Fruit fly (Drosophila melanogaster) whole organism, embryonic: ENCODE data around the gene Pat1.

ENCODE experiments used
- C15 ChIP-seq: fragments of 200-800 bp; sonication (Bioruptor generic); IDR thresholded peaks from 3 replicates; pipeline ENCODE4 v1.3.6; 2022; ENCODE audit warnings: missing biosample characterization, missing genetic modification characterization
- CG11504 ChIP-seq: fragments of 200-800 bp; sonication (Bioruptor generic); optimal IDR thresholded peaks from 3 replicates; lab custom pipeline; 2019; ENCODE audit warnings: missing biosample characterization, mild to moderate bottlenecking, missing genetic modification characterization, moderate library complexity
- CG11696 ChIP-seq: fragments of 200-800 bp; sonication (Bioruptor generic); IDR thresholded peaks from 2 replicates; pipeline ENCODE4 v1.3.6; 2022; ENCODE audit warnings: missing biosample characterization, missing genetic modification characterization
- CG12104 ChIP-seq: fragments of 200-800 bp; sonication (Bioruptor generic); optimal IDR thresholded peaks from 3 replicates; lab custom pipeline; 2016; ENCODE audit warnings: missing biosample characterization, missing genetic modification characterization
- CG12299 ChIP-seq: fragments of 200-800 bp; sonication (Bioruptor generic); optimal IDR thresholded peaks from 2 replicates; lab custom pipeline; 2018; ENCODE audit warnings: missing biosample characterization, mild to moderate bottlenecking, missing genetic modification characterization
- CG12942 ChIP-seq: fragments of 200-800 bp; sonication (Bioruptor generic); optimal IDR thresholded peaks from 3 replicates; lab custom pipeline; 2016; ENCODE audit warnings: missing biosample characterization, missing genetic modification characterization
- CG14710 ChIP-seq: fragments of 200-800 bp; sonication (Bioruptor generic); optimal IDR thresholded peaks from 3 replicates; lab custom pipeline; 2019; ENCODE audit warnings: missing biosample characterization, mild to moderate bottlenecking, missing genetic modification characterization, moderate library complexity
- CG15269 ChIP-seq: fragments of 200-800 bp; sonication (Bioruptor generic); optimal IDR thresholded peaks from 2 replicates; lab custom pipeline; 2018; ENCODE audit warnings: missing biosample characterization, mild to moderate bottlenecking, missing genetic modification characterization, moderate library complexity
- CG18599 ChIP-seq: fragments of 200-800 bp; sonication (Bioruptor generic); optimal IDR thresholded peaks from 3 replicates; lab custom pipeline; 2017; ENCODE audit warnings: missing biosample characterization, missing genetic modification characterization, mild to moderate bottlenecking, moderate library complexity, missing genetic modification reagents
- CG18764 ChIP-seq: fragments of 200-800 bp; sonication (Bioruptor generic); optimal IDR thresholded peaks from 3 replicates; lab custom pipeline; 2016; ENCODE audit warnings: missing biosample characterization, missing genetic modification characterization
- CG2116 ChIP-seq: fragments of 200-800 bp; sonication (Bioruptor generic); optimal IDR thresholded peaks from 3 replicates; lab custom pipeline; 2018; ENCODE audit warnings: missing biosample characterization, mild to moderate bottlenecking, missing genetic modification characterization
- CG2120 ChIP-seq: fragments of 200-800 bp; sonication (Bioruptor generic); optimal IDR thresholded peaks from 3 replicates; lab custom pipeline; 2016; ENCODE audit warnings: missing biosample characterization, missing genetic modification characterization
- CG2202 ChIP-seq: fragments of 200-800 bp; sonication (Bioruptor generic); optimal IDR thresholded peaks from 2 replicates; lab custom pipeline; 2018; ENCODE audit warnings: missing biosample characterization, mild to moderate bottlenecking, missing genetic modification characterization
- CG30431 ChIP-seq: fragments of 200-800 bp; sonication (Bioruptor generic); optimal IDR thresholded peaks from 2 replicates; lab custom pipeline; 2017; ENCODE audit warnings: missing biosample characterization, missing genetic modification characterization
- CG31365 ChIP-seq: fragments of 200-800 bp; sonication (Bioruptor generic); optimal IDR thresholded peaks from 2 replicates; lab custom pipeline; 2018; ENCODE audit warnings: missing biosample characterization, mild to moderate bottlenecking, missing genetic modification characterization
- CG32532 ChIP-seq: fragments of 200-800 bp; sonication (Bioruptor generic); IDR thresholded peaks from 2 replicates; pipeline ENCODE4 v1.3.6; 2022; ENCODE audit warnings: missing biosample characterization, missing genetic modification characterization
- CG4854 ChIP-seq: fragments of 200-800 bp; sonication (Bioruptor generic); optimal IDR thresholded peaks from 2 replicates; lab custom pipeline; 2016; ENCODE audit warnings: missing biosample characterization, missing genetic modification characterization, inconsistent platforms
- CG6254 ChIP-seq: fragments of 200-800 bp; sonication (Bioruptor generic); optimal IDR thresholded peaks from 3 replicates; lab custom pipeline; 2017; ENCODE audit warnings: mild to moderate bottlenecking, missing biosample characterization, missing genetic modification reagents, missing genetic modification characterization
- CG7839 ChIP-seq: fragments of 200-800 bp; sonication (Bioruptor generic); optimal IDR thresholded peaks from 3 replicates; lab custom pipeline; 2018; ENCODE audit warnings: missing biosample characterization, mild to moderate bottlenecking, missing genetic modification characterization, moderate library complexity
- CG7987 ChIP-seq: fragments of 200-800 bp; sonication (Bioruptor generic); optimal IDR thresholded peaks from 2 replicates; lab custom pipeline; 2018; ENCODE audit warnings: missing biosample characterization, mild to moderate bottlenecking, missing genetic modification characterization, moderate library complexity
- CG8089 ChIP-seq: fragments of 200-800 bp; sonication (Bioruptor generic); optimal IDR thresholded peaks from 3 replicates; lab custom pipeline; 2016; ENCODE audit warnings: missing biosample characterization, missing genetic modification characterization
- Dad ChIP-seq: fragments of 200-800 bp; sonication (Bioruptor generic); optimal IDR thresholded peaks from 3 replicates; lab custom pipeline; 2016; ENCODE audit warnings: missing biosample characterization, missing genetic modification characterization
- Dll ChIP-seq: fragments of 200-800 bp; sonication (Bioruptor generic); IDR thresholded peaks from 4 replicates; pipeline ENCODE4 v1.3.6; 2022; ENCODE audit warnings: missing biosample characterization, missing genetic modification characterization; ENCODE audit not compliant: partially characterized antibody
- H2.0 ChIP-seq: fragments of 200-800 bp; sonication (Bioruptor generic); IDR thresholded peaks from 2 replicates; pipeline ENCODE4 v1.3.6; 2022; ENCODE audit warnings: missing biosample characterization, missing genetic modification characterization
- HHEX ChIP-seq: fragments of 200-800 bp; sonication (Bioruptor generic); optimal IDR thresholded peaks from 3 replicates; lab custom pipeline; 2017; ENCODE audit warnings: missing biosample characterization, mild to moderate bottlenecking, missing genetic modification characterization, missing genetic modification reagents
- Myb ChIP-seq: fragments of 200-800 bp; sonication (Bioruptor generic); optimal IDR thresholded peaks from 2 replicates; lab custom pipeline; 2016; ENCODE audit warnings: missing biosample characterization, missing genetic modification characterization
- ase ChIP-seq: fragments of 200-800 bp; sonication (Bioruptor generic); IDR thresholded peaks from 3 replicates; pipeline ENCODE4 v1.3.6; 2022; ENCODE audit warnings: missing biosample characterization, missing genetic modification characterization
- bsh ChIP-seq, 2 experiments: fragments of 200-800 bp; sonication (Bioruptor generic); optimal IDR thresholded peaks; 2 replicates each; lab custom pipeline; 2017 to 2018; ENCODE audit warnings: mild to moderate bottlenecking in 2 of 2, missing biosample characterization in 2 of 2, missing genetic modification characterization in 2 of 2, moderate library complexity in 1 of 2
- btn ChIP-seq: fragments of 200-800 bp; sonication (Bioruptor generic); optimal IDR thresholded peaks from 2 replicates; lab custom pipeline; 2016; ENCODE audit warnings: missing biosample characterization, missing genetic modification characterization
- cas ChIP-seq: fragments of 200-800 bp; sonication (Bioruptor generic); IDR thresholded peaks from 2 replicates; pipeline ENCODE4 v1.3.6; 2022; ENCODE audit warnings: missing biosample characterization, missing genetic modification characterization
- caup ChIP-seq: fragments of 200-800 bp; sonication (Bioruptor generic); optimal IDR thresholded peaks from 3 replicates; lab custom pipeline; 2017; ENCODE audit warnings: missing biosample characterization, mild to moderate bottlenecking, missing genetic modification characterization, moderate library complexity; ENCODE audit not compliant: severe bottlenecking
- dmrt99B ChIP-seq: fragments of 200-800 bp; sonication (Bioruptor generic); optimal IDR thresholded peaks from 2 replicates; lab custom pipeline; 2018; ENCODE audit warnings: missing biosample characterization, mild to moderate bottlenecking, missing genetic modification characterization, moderate library complexity
- eyg ChIP-seq: fragments of 200-800 bp; sonication (Bioruptor generic); optimal IDR thresholded peaks from 3 replicates; lab custom pipeline; 2016; ENCODE audit warnings: missing biosample characterization, missing genetic modification characterization
- fd3F ChIP-seq: fragments of 200-800 bp; sonication (Bioruptor generic); optimal IDR thresholded peaks from 2 replicates; lab custom pipeline; 2018; ENCODE audit warnings: missing biosample characterization, mild to moderate bottlenecking, missing genetic modification characterization, moderate library complexity
- gce ChIP-seq: fragments of 200-800 bp; sonication (Bioruptor generic); IDR thresholded peaks from 3 replicates; pipeline ENCODE4 v1.3.6; 2022; ENCODE audit warnings: missing biosample characterization, missing genetic modification characterization
- grau ChIP-seq: fragments of 200-800 bp; optimal IDR thresholded peaks from 3 replicates; lab custom pipeline; 2019; ENCODE audit warnings: missing biosample characterization, mild to moderate bottlenecking, missing genetic modification characterization, moderate library complexity
- gt ChIP-seq: fragments of 200-800 bp; sonication (Bioruptor generic); IDR thresholded peaks from 2 replicates; pipeline ENCODE4 v1.3.6; 2022; ENCODE audit warnings: missing biosample characterization, missing genetic modification characterization
- hbn ChIP-seq: fragments of 200-800 bp; sonication (Bioruptor generic); IDR thresholded peaks from 2 replicates; pipeline ENCODE4 v1.3.6; 2022; ENCODE audit warnings: missing biosample characterization, missing genetic modification characterization; ENCODE audit not compliant: partially characterized antibody
- inv ChIP-seq: fragments of 200-800 bp; sonication (Bioruptor generic); IDR thresholded peaks from 2 replicates; pipeline ENCODE4 v1.3.6; 2022; ENCODE audit warnings: missing biosample characterization, missing genetic modification characterization; ENCODE audit not compliant: partially characterized antibody
- jigr1 ChIP-seq: fragments of 200-800 bp; sonication (Bioruptor generic); IDR thresholded peaks from 3 replicates; pipeline ENCODE4 v1.3.6; 2022; ENCODE audit warnings: missing biosample characterization, missing genetic modification characterization
- klu ChIP-seq: fragments of 200-800 bp; sonication (Bioruptor generic); IDR thresholded peaks from 2 replicates; pipeline ENCODE4 v1.3.6; 2022; ENCODE audit warnings: missing biosample characterization, missing genetic modification characterization
- kni ChIP-seq: fragments of 200-800 bp; sonication (Bioruptor generic); optimal IDR thresholded peaks from 3 replicates; lab custom pipeline; 2017; ENCODE audit warnings: mild to moderate bottlenecking, missing biosample characterization, missing genetic modification reagents, missing genetic modification characterization
- org-1 ChIP-seq: fragments of 200-800 bp; sonication (Bioruptor generic); optimal IDR thresholded peaks from 2 replicates; lab custom pipeline; 2017; ENCODE audit warnings: missing biosample characterization, missing genetic modification characterization
- pros ChIP-seq: fragments of 200-800 bp; sonication (Bioruptor generic); optimal IDR thresholded peaks from 3 replicates; lab custom pipeline; 2019; ENCODE audit warnings: missing biosample characterization, mild to moderate bottlenecking, missing genetic modification characterization, moderate library complexity
- sens-2 ChIP-seq: fragments of 200-800 bp; sonication (Bioruptor generic); IDR thresholded peaks from 2 replicates; pipeline ENCODE4 v1.3.6; 2022; ENCODE audit warnings: missing biosample characterization, missing genetic modification characterization
- seq ChIP-seq: fragments of 200-800 bp; sonication (Bioruptor generic); IDR thresholded peaks from 2 replicates; pipeline ENCODE4 v1.3.6; 2022; ENCODE audit warnings: missing biosample characterization, missing genetic modification characterization
- sqz ChIP-seq: fragments of 200-800 bp; sonication (Bioruptor generic); optimal IDR thresholded peaks from 3 replicates; lab custom pipeline; 2018; ENCODE audit warnings: missing biosample characterization, mild to moderate bottlenecking, missing genetic modification characterization
- sug ChIP-seq: fragments of 200-800 bp; optimal IDR thresholded peaks from 2 replicates; lab custom pipeline; 2019; ENCODE audit warnings: missing biosample characterization, mild to moderate bottlenecking, missing genetic modification characterization, moderate library complexity
- twi ChIP-seq: fragments of 200-800 bp; optimal IDR thresholded peaks from 2 replicates; lab custom pipeline; 2019; ENCODE audit warnings: missing biosample characterization, mild to moderate bottlenecking, missing genetic modification characterization, moderate library complexity
- wor ChIP-seq: fragments of 200-800 bp; sonication (Bioruptor generic); IDR thresholded peaks from 2 replicates; pipeline ENCODE4 v1.3.6; 2022; ENCODE audit warnings: missing biosample characterization, missing genetic modification characterization

Gene Pat1

dm6 chrX:6590681-6591289, at the start of gene Pat1 (continued):
- TF ChIP-seq pros (GFP tag; lab: Kevin White, UChicago), result no peak
- no peak for TF ChIP-seq jigr1 (GFP tag; lab: Robert Waterston, UW)
- TF ChIP-seq inv (GFP tag; lab: Robert Waterston, UW), result peak; percentile 78
- TF ChIP-seq fd3F, result no peak
- no peak for TF ChIP-seq twi (tag; lab: Kevin White, UChicago)
- no peak for TF ChIP-seq cas (GFP tag; lab: Robert Waterston, UW)
- TF ChIP-seq C15 (GFP tag; lab: Robert Waterston, UW), result no peak
- TF ChIP-seq sqz (GFP tag; lab: Kevin White, UChicago), result no peak
- TF ChIP-seq CG6254 (GFP tag; lab: Kevin White, UChicago), result no peak
- TF ChIP-seq HHEX (GFP tag; lab: Kevin White, UChicago), result no peak
- no peak for TF ChIP-seq CG7839 (tag; lab: Kevin White, UChicago)
- TF ChIP-seq CG12299 (tag; lab: Kevin White, UChicago), result no peak
- peak; percentile 35 for TF ChIP-seq CG2120 (GFP tag; lab: Kevin White, UChicago)
- TF ChIP-seq CG18764 (GFP tag; lab: Kevin White, UChicago), result no peak
- no peak for TF ChIP-seq kni (GFP tag; lab: Kevin White, UChicago)
- no peak for TF ChIP-seq gce
- TF ChIP-seq sens-2 (GFP tag; lab: Robert Waterston, UW), result no peak
- TF ChIP-seq CG31365 (tag; lab: Kevin White, UChicago), result peak; percentile 23
- no peak for TF ChIP-seq CG18599 (GFP tag; lab: Kevin White, UChicago)
- no peak for TF ChIP-seq org-1
- TF ChIP-seq bsh (GFP tag; optimal IDR thresholded peaks at IDR 0.05; lab: Kevin White, UChicago), result no peak
- TF ChIP-seq wor (GFP tag; lab: Robert Waterston, UW), result no peak
- no peak for TF ChIP-seq CG2202 (tag; lab: Kevin White, UChicago)
- no peak for TF ChIP-seq eyg (GFP tag; lab: Kevin White, UChicago)
- peak; percentile 77 for TF ChIP-seq CG14710
- no peak for TF ChIP-seq dmrt99B (tag; lab: Kevin White, UChicago)
- peak; percentile 97 for TF ChIP-seq CG2116 (GFP tag; lab: Kevin White, UChicago)
- no peak for TF ChIP-seq CG8089 (GFP tag; lab: Kevin White, UChicago)
- peak; percentile 53 for TF ChIP-seq sug (tag; lab: Kevin White, UChicago)
- peak; percentile 36; the same call in 1 of the 2 replicates for TF ChIP-seq CG32532 (GFP tag; lab: Robert Waterston, UW)
- TF ChIP-seq btn (GFP tag; lab: Kevin White, UChicago), result no peak
- peak; percentile 19 for TF ChIP-seq grau (tag; lab: Kevin White, UChicago)
- TF ChIP-seq caup (GFP tag; lab: Kevin White, UChicago), result no peak
- TF ChIP-seq Dad (GFP tag; lab: Kevin White, UChicago), result no peak
- no peak for TF ChIP-seq CG4854 (GFP tag; lab: Kevin White, UChicago)
- TF ChIP-seq CG30431, result no peak
- TF ChIP-seq CG11504 (tag; lab: Kevin White, UChicago), result peak; percentile 43
- no peak for TF ChIP-seq CG12104 (GFP tag; lab: Kevin White, UChicago)
- TF ChIP-seq seq (GFP tag; lab: Robert Waterston, UW), result no peak
- no peak for TF ChIP-seq ase (GFP tag; lab: Robert Waterston, UW)
- no peak for TF ChIP-seq CG15269 (tag; lab: Kevin White, UChicago)
- TF ChIP-seq H2.0 (GFP tag; lab: Robert Waterston, UW), result no peak
- no peak for TF ChIP-seq gt (GFP tag; lab: Robert Waterston, UW)
- no peak for TF ChIP-seq CG12942 (GFP tag; lab: Kevin White, UChicago)
- peak; percentile 80 for TF ChIP-seq hbn (GFP tag; lab: Robert Waterston, UW)
- peak; percentile 86 for TF ChIP-seq Dll
- no peak for TF ChIP-seq CG11696 (GFP tag; lab: Robert Waterston, UW)
- TF ChIP-seq klu (GFP tag; lab: Robert Waterston, UW), result no peak
- TF ChIP-seq Myb (GFP tag; lab: Kevin White, UChicago), result peak; percentile 76
- TF ChIP-seq CG7987 (GFP tag; lab: Kevin White, UChicago), result peak; percentile 20
